Worm (Caenorhabditis elegans) whole organism, L1 larva: ENCODE data around the gene F55G7.4.
A peak's percentile ranks its signal among the peaks of the same experiment; 100 is the strongest.

Source experiments
- C34B4.2 ChIP-seq: sonication (generic microtip); optimal IDR thresholded peaks from 2 replicates; lab custom pipeline; 2017; ENCODE audit warnings: mild to moderate bottlenecking, missing genetic modification characterization, missing compliant biosample characterization
- F16B12.6 ChIP-seq: fragments of 150-350 bp; optimal IDR thresholded peaks from 2 replicates; lab custom pipeline; 2014; ENCODE audit warnings: missing biosample characterization, missing genetic modification characterization
- aly-2 ChIP-seq: fragments of 150-350 bp; optimal IDR thresholded peaks from 2 replicates; lab custom pipeline; 2014; ENCODE audit warnings: missing biosample characterization, missing genetic modification characterization
- ceh-63 ChIP-seq: fragments of 200-800 bp; sonication (Bioruptor generic); optimal IDR thresholded peaks from 2 replicates; lab custom pipeline; 2018; ENCODE audit warnings: mild to moderate bottlenecking, missing genetic modification characterization, missing compliant biosample characterization
- ceh-8 ChIP-seq: fragments of 200-800 bp; sonication (Bioruptor generic); optimal IDR thresholded peaks from 2 replicates; lab custom pipeline; 2018; ENCODE audit warnings: mild to moderate bottlenecking, missing genetic modification characterization, moderate library complexity, missing compliant biosample characterization
- ceh-88 ChIP-seq: fragments of 200-800 bp; sonication (Bioruptor generic); IDR thresholded peaks from 2 replicates; pipeline ENCODE4 v1.3.6; 2022; ENCODE audit warnings: missing genetic modification characterization, missing compliant biosample characterization
- ceh-90 ChIP-seq: sonication (generic microtip); optimal IDR thresholded peaks from 2 replicates; lab custom pipeline; 2016; ENCODE audit warnings: missing genetic modification characterization, missing compliant biosample characterization
- ces-1 ChIP-seq: fragments of 150-350 bp; optimal IDR thresholded peaks from 2 replicates; lab custom pipeline; 2014; ENCODE audit warnings: missing biosample characterization, missing genetic modification reagents, missing genetic modification characterization
- dsc-1 ChIP-seq: sonication (generic microtip); optimal IDR thresholded peaks from 2 replicates; lab custom pipeline; 2016; ENCODE audit warnings: mild to moderate bottlenecking, missing genetic modification characterization, missing compliant biosample characterization
- elt-2 ChIP-seq: sonication (generic microtip); optimal IDR thresholded peaks from 2 replicates; lab custom pipeline; 2016; ENCODE audit warnings: missing genetic modification characterization, mild to moderate bottlenecking, inconsistent platforms, missing compliant biosample characterization, missing genetic modification reagents
- elt-3 ChIP-seq, 6 experiments: fragments of 150-350 bp in 1 of 6; sonication (generic microtip); optimal IDR thresholded peaks; 2 replicates each; lab custom pipeline; 2017 to 2018; ENCODE audit warnings: missing biosample characterization in 6 of 6, missing genetic modification characterization in 6 of 6, inconsistent platforms in 1 of 6
- fkh-10 ChIP-seq: sonication (generic microtip); optimal IDR thresholded peaks from 2 replicates; lab custom pipeline; 2017; ENCODE audit warnings: missing biosample characterization, missing genetic modification reagents, missing genetic modification characterization
- fkh-8 ChIP-seq: sonication (generic microtip); optimal IDR thresholded peaks from 2 replicates; lab custom pipeline; 2016; ENCODE audit warnings: mild to moderate bottlenecking, missing genetic modification characterization, missing compliant biosample characterization
- fos-1 ChIP-seq: fragments of 150-350 bp; optimal IDR thresholded peaks from 2 replicates; lab custom pipeline; 2014; ENCODE audit warnings: missing biosample characterization, missing genetic modification characterization
- grh-1 ChIP-seq: fragments of 200-800 bp; sonication (Bioruptor generic); IDR thresholded peaks from 2 replicates; pipeline ENCODE4 v1.3.6; 2022; ENCODE audit warnings: missing genetic modification reagents, missing genetic modification characterization, missing compliant biosample characterization
- hlh-17 ChIP-seq: fragments of 200-800 bp; sonication (Bioruptor generic); optimal IDR thresholded peaks from 2 replicates; lab custom pipeline; 2018; ENCODE audit warnings: missing genetic modification characterization, mild to moderate bottlenecking, missing compliant biosample characterization, moderate library complexity, borderline replicate concordance
- hpl-2 ChIP-seq: fragments of 150-350 bp; optimal IDR thresholded peaks from 2 replicates; lab custom pipeline; 2014; ENCODE audit warnings: missing biosample characterization, missing genetic modification reagents, missing genetic modification characterization
- isw-1 ChIP-seq: fragments of 200-800 bp; sonication (Bioruptor generic); IDR thresholded peaks from 2 replicates; pipeline ENCODE4 v1.3.6; 2022; ENCODE audit warnings: missing genetic modification characterization, missing compliant biosample characterization
- jun-1 ChIP-seq: fragments of 150-350 bp; optimal IDR thresholded peaks from 2 replicates; lab custom pipeline; 2014; ENCODE audit warnings: missing biosample characterization, missing genetic modification reagents, missing genetic modification characterization
- lin-15B ChIP-seq: fragments of 150-350 bp; sonication (generic microtip); optimal IDR thresholded peaks from 3 replicates; lab custom pipeline; 2014; ENCODE audit warnings: missing biosample characterization, missing genetic modification characterization
- lin-35 ChIP-seq, 2 experiments: fragments of 150-350 bp; optimal IDR thresholded peaks; 2 replicates each; lab custom pipeline; 2014; ENCODE audit warnings: missing biosample characterization in 2 of 2, missing genetic modification characterization in 2 of 2, missing genetic modification reagents in 2 of 2
- mep-1 ChIP-seq: fragments of 150-350 bp; optimal IDR thresholded peaks from 2 replicates; lab custom pipeline; 2014; ENCODE audit warnings: missing biosample characterization, missing genetic modification characterization
- nhr-12 ChIP-seq: sonication (generic microtip); optimal IDR thresholded peaks from 2 replicates; lab custom pipeline; 2017; ENCODE audit warnings: missing biosample characterization, missing genetic modification characterization
- nhr-20 ChIP-seq: sonication (generic microtip); optimal IDR thresholded peaks from 2 replicates; lab custom pipeline; 2016; ENCODE audit warnings: mild to moderate bottlenecking, missing genetic modification characterization, missing compliant biosample characterization
- nhr-47 ChIP-seq: sonication (generic microtip); optimal IDR thresholded peaks from 2 replicates; lab custom pipeline; 2016; ENCODE audit warnings: mild to moderate bottlenecking, missing genetic modification characterization, moderate library complexity, missing compliant biosample characterization
- nhr-71 ChIP-seq: sonication (generic microtip); optimal IDR thresholded peaks from 2 replicates; lab custom pipeline; 2016; ENCODE audit warnings: mild to moderate bottlenecking, missing genetic modification characterization, moderate library complexity, missing compliant biosample characterization
- nhr-76 ChIP-seq: sonication (generic microtip); optimal IDR thresholded peaks from 2 replicates; lab custom pipeline; 2017; ENCODE audit warnings: missing biosample characterization, missing genetic modification characterization
- nhr-77 ChIP-seq: fragments of 150-350 bp; optimal IDR thresholded peaks from 2 replicates; lab custom pipeline; 2014; ENCODE audit warnings: missing biosample characterization, missing genetic modification characterization
- nhr-84 ChIP-seq: sonication (generic microtip); optimal IDR thresholded peaks from 2 replicates; lab custom pipeline; 2017; ENCODE audit warnings: missing biosample characterization, missing genetic modification characterization
- nhr-85 ChIP-seq: sonication (generic microtip); peaks from one replicate; lab custom pipeline; 2016; ENCODE audit warnings: missing genetic modification characterization, inconsistent platforms, missing compliant biosample characterization
- nhr-90 ChIP-seq: sonication (generic microtip); optimal IDR thresholded peaks from 2 replicates; lab custom pipeline; 2016; ENCODE audit warnings: mild to moderate bottlenecking, missing genetic modification characterization, missing compliant biosample characterization; ENCODE audit not compliant: poor library complexity
- pqm-1 ChIP-seq: sonication (generic microtip); optimal IDR thresholded peaks from 3 replicates; lab custom pipeline; 2017; ENCODE audit warnings: missing biosample characterization, missing genetic modification characterization
- skn-1 ChIP-seq: fragments of 150-350 bp; optimal IDR thresholded peaks from 2 replicates; lab custom pipeline; 2014; ENCODE audit warnings: missing biosample characterization, missing genetic modification characterization
- snu-23 ChIP-seq: sonication (generic microtip); optimal IDR thresholded peaks from 2 replicates; lab custom pipeline; 2016; ENCODE audit warnings: missing genetic modification characterization, missing compliant biosample characterization
- sptf-1 ChIP-seq: fragments of 150-350 bp; optimal IDR thresholded peaks from 2 replicates; lab custom pipeline; 2014; ENCODE audit warnings: missing biosample characterization, missing genetic modification characterization
- tlp-1 ChIP-seq: fragments of 150-350 bp; optimal IDR thresholded peaks from 2 replicates; lab custom pipeline; 2014; ENCODE audit warnings: missing biosample characterization, missing genetic modification characterization
- unc-98 ChIP-seq: fragments of 200-800 bp; sonication (Bioruptor generic); IDR thresholded peaks from 2 replicates; pipeline ENCODE4 v1.3.6; 2022; ENCODE audit warnings: missing genetic modification characterization, missing compliant biosample characterization
- zag-1 ChIP-seq: fragments of 150-350 bp; optimal IDR thresholded peaks from 2 replicates; lab custom pipeline; 2014; ENCODE audit warnings: missing biosample characterization, missing genetic modification characterization
- ztf-11 ChIP-seq, 2 experiments: sonication (generic microtip); optimal IDR thresholded peaks; 2 replicates each; lab custom pipeline; 2016 to 2017; ENCODE audit warnings: missing genetic modification characterization in 2 of 2, missing biosample characterization in 1 of 2, missing compliant biosample characterization in 1 of 2

F55G7.4 gene

DNA sequence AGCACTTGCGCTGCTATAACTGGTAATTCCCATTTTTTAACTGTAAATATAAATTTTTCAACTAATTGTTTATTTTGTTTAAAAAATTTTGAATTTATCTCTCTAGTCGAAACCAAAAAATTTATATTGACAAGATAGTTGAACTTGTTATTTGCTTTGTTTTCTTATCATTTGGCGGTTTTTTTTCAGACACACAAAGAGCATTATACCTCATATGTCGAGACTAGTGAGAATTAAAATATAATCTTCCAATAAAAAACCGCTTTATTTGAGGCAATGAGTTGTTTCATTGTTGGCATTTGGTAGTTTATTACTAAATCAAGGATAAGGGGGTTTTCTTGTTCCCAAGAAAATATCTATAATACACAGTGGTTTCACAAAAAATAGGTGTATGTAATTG lies 19.5 kb upstream of the F55G7.4 start:
- TF ChIP-seq nhr-12 (tag; lab: Kevin White, UChicago): no peak
- peak; percentile 45 for TF ChIP-seq elt-2
- peak in 1 of 2 experiments; percentile 14 for TF ChIP-seq lin-35 (GFP tag; optimal IDR thresholded peaks at IDR 0.05; lab: Kevin White, UChicago)
- TF ChIP-seq nhr-47 (tag; lab: Kevin White, UChicago): no peak
- TF ChIP-seq zag-1 (tag; lab: Kevin White, UChicago): no peak

DNA sequence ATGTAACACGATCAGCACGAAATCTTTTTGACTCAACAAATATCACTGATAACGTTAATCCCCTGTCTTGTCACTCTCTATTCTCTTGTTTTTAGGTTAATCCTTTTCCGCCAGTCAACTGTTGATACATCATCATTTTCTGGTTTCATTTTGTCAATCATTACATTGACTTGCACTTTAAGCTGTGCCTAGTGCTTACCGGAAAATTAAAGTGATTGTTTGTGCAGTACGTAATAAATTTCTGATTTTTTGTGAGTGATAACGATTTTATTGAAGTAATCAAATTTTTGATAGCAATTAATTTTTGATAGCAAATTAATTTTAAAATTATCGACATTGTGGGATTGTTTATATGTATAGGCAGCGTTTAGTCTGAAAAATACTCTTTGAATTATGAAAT lies 18.5 kb upstream of the F55G7.4 start:
- TF ChIP-seq nhr-71 (tag; lab: Kevin White, UChicago) (peak; percentile 14), isw-1 (no peak), fkh-10 (GFP tag; lab: Kevin White, UChicago) (no peak), ceh-90 (tag; lab: Kevin White, UChicago) (no peak), dsc-1 (tag; lab: Kevin White, UChicago) (peak; percentile 44), elt-2 (peak; percentile 90), pqm-1 (no peak), lin-15B (tag; lab: Kevin White, UChicago) (no peak), C34B4.2 (tag; lab: Kevin White, UChicago) (no peak), nhr-77 (tag; lab: Kevin White, UChicago) (no peak), mep-1 (tag; lab: Kevin White, UChicago) (no peak), hpl-2 (GFP tag; lab: Kevin White, UChicago) (no peak)

DNA sequence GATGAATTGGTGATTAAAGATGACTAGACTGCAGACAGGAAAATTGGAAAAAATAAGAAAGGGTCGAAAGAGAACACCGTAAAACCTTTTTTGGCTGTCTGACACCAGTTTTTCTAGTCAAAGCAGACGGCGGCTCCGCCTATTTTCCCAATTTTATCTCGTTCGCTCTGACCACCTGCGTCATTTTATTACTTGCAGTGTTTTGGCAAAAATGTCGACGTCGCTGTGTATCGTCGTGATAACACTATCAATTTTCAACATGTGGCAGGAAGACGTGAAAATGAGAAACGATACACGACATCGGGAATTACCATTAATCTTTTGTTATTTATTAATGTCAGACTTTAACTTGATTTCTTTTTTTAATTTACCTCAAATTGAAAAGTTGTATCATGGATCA lies 17.6 kb upstream of the F55G7.4 start, which contains the start of gene Y62H9A.15:
Gene Y62H9A.15 (minus strand): TSS at position 100 of the 400 bp plus-strand sequence.
- TF ChIP-seq elt-2 (peak; percentile 13), lin-35 (GFP tag; optimal IDR thresholded peaks at IDR 0.05; lab: Kevin White, UChicago) (peak in 1 of 2 experiments; percentile 9), elt-3 (tag; optimal IDR thresholded peaks at IDR 0.05; lab: Kevin White, UChicago) (peak in 1 of 6 experiments; percentile 5), ceh-63 (GFP tag; lab: Kevin White, UChicago) (no peak), nhr-20 (tag; lab: Kevin White, UChicago) (peak; percentile 1), sptf-1 (tag; lab: Kevin White, UChicago) (no peak)

DNA sequence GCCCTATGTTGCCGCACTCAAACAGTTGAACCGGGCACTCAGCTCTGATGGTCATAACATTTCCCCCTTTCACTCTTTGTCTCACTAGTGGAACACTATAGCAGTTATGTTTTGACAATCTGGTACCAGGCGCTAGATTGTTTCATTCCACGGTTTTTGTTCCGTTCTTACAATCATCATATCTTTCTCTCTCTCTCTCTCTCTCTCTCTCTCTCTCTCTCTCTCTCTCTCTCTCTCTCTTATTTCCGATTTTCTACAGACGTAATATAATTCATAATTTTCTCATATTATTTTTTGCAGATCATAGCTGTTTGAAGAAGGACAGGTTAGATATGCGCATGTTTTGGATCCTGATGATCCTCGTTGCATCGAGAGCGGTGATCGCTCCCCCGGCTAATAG lies 13.9 kb upstream of the F55G7.4 start, which contains the start of gene Y62H9A.12:
Gene Y62H9A.12 (plus strand): TSS at position 301 of the 400 bp plus-strand sequence.
- no peak for TF ChIP-seq lin-35 (GFP tag; optimal IDR thresholded peaks at IDR 0.05; lab: Kevin White, UChicago)
- TF ChIP-seq nhr-84 (tag; lab: Kevin White, UChicago): no peak
- no peak for TF ChIP-seq hlh-17 (GFP tag; lab: Kevin White, UChicago)
- no peak for TF ChIP-seq fos-1 (tag; lab: Kevin White, UChicago)
- TF ChIP-seq unc-98 (GFP tag; lab: Robert Waterston, UW): no peak
- no peak for TF ChIP-seq nhr-90
- no peak for TF ChIP-seq jun-1 (tag; lab: Kevin White, UChicago)
- TF ChIP-seq snu-23 (GFP tag; lab: Kevin White, UChicago): no peak
- TF ChIP-seq ceh-88 (GFP tag; lab: Robert Waterston, UW): no peak
- no peak for TF ChIP-seq fkh-8
- TF ChIP-seq ces-1 (GFP tag; lab: Kevin White, UChicago): no peak
- no peak for TF ChIP-seq nhr-71 (tag; lab: Kevin White, UChicago)
- no peak for TF ChIP-seq tlp-1 (tag; lab: Kevin White, UChicago)
- TF ChIP-seq grh-1 (GFP tag; lab: Robert Waterston, UW): no peak
- TF ChIP-seq ceh-8 (GFP tag; lab: Kevin White, UChicago): no peak

DNA sequence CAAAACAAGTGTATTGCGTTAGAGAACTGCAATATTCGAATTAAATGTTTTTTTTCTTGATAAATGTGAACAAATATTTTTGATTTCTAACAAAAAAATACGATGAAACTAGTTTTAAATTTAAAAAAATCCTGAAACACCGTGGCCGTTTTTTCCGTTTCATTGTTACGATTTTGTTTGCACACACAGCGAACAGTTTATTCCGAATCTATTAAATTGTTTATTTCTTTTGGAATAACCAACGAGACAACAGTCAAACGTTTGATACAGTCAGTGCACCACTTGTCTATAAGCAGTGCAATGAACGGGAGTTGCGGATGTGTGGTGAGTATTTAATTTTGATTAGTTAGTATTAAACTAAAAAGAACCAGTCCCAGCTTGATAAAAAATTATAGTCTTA lies 11.0 kb upstream of the F55G7.4 start, which contains the start of gene Y62H9A.13:
Gene Y62H9A.13 (plus strand): TSS at position 301 of the 400 bp plus-strand sequence.
- no peak for TF ChIP-seq mep-1 (tag; lab: Kevin White, UChicago)
- TF ChIP-seq nhr-76 (tag; lab: Kevin White, UChicago): no peak
- TF ChIP-seq hpl-2 (GFP tag; lab: Kevin White, UChicago): no peak
- TF ChIP-seq F16B12.6 (tag; lab: Kevin White, UChicago): no peak
- no peak for TF ChIP-seq aly-2 (tag; lab: Kevin White, UChicago)
- TF ChIP-seq nhr-71 (tag; lab: Kevin White, UChicago): no peak
- TF ChIP-seq elt-2: no peak
- no peak for TF ChIP-seq ztf-11 (tag; optimal IDR thresholded peaks at IDR 0.05; lab: Kevin White, UChicago)
- TF ChIP-seq nhr-85 (tag; lab: Kevin White, UChicago): no peak
- no peak for TF ChIP-seq skn-1
- no peak for TF ChIP-seq dsc-1 (tag; lab: Kevin White, UChicago)
- TF ChIP-seq, all 84 proteins: peak for 0
